Worm (Caenorhabditis elegans) whole organism, mixed stage, embryonic: ENCODE measurements around the gene cpg-1.

Source experiments
- ceh-43 ChIP-seq: fragments of 200-800 bp; sonication (Bioruptor generic); optimal IDR thresholded peaks from 2 replicates; lab custom pipeline; 2018; ENCODE audit warnings: mild to moderate bottlenecking, missing genetic modification characterization, moderate library complexity, missing compliant biosample characterization
- ces-1 ChIP-seq: fragments of 150-350 bp; optimal IDR thresholded peaks from 2 replicates; lab custom pipeline; 2014; ENCODE audit warnings: missing biosample characterization, missing genetic modification reagents, missing genetic modification characterization
- elt-1 ChIP-seq: sonication (generic microtip); optimal IDR thresholded peaks from 2 replicates; lab custom pipeline; 2017; ENCODE audit warnings: missing genetic modification characterization, mild to moderate bottlenecking, missing compliant biosample characterization, antibody characterized with exemption, moderate library complexity, borderline replicate concordance; ENCODE audit not compliant: insufficient read depth
- lin-13 ChIP-seq: fragments of 150-350 bp; optimal IDR thresholded peaks from 2 replicates; lab custom pipeline; 2014; ENCODE audit warnings: missing biosample characterization, missing genetic modification characterization
- lsy-2 ChIP-seq: fragments of 150-350 bp; optimal IDR thresholded peaks from 2 replicates; lab custom pipeline; 2014; ENCODE audit warnings: missing biosample characterization, missing genetic modification characterization
- mep-1 ChIP-seq: fragments of 150-350 bp; optimal IDR thresholded peaks from 2 replicates; lab custom pipeline; 2017; ENCODE audit warnings: missing biosample characterization, missing genetic modification reagents, missing genetic modification characterization, inconsistent platforms
- mls-2 ChIP-seq: sonication (generic microtip); optimal IDR thresholded peaks from 2 replicates; lab custom pipeline; 2016; ENCODE audit warnings: mild to moderate bottlenecking, missing genetic modification characterization, moderate library complexity, missing compliant biosample characterization
- sem-2 ChIP-seq: fragments of 200-800 bp; sonication (Bioruptor generic); optimal IDR thresholded peaks from 2 replicates; lab custom pipeline; 2018; ENCODE audit warnings: mild to moderate bottlenecking, missing genetic modification characterization, missing compliant biosample characterization
- unc-120 ChIP-seq: sonication (generic microtip); optimal IDR thresholded peaks from 2 replicates; lab custom pipeline; 2017; ENCODE audit warnings: missing genetic modification characterization, missing compliant biosample characterization; ENCODE audit not compliant: poor library complexity, severe bottlenecking

Gene cpg-1

DNA sequence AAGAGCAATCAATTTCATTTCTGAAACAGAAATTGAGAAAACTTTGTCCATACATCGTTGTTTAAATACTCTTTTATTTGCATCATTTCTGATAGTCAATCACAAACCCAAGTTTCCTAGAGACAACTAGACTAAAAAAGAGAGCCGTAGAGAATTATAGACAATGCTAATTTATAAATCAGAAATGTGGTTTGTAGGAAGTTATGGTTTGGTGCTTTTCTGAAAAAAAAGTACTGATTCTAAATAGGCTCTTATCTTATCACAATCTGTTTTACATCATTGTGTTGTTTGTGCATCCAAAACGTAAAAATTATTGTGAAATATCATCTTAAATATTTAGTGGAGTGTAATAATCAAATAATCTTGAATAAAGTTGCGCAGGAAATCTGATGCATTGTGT lies 51.4 kb downstream of the cpg-1 start, which contains the start of gene ugt-62:
TSS of gene ugt-62 (minus strand) at position 20 of the 400 bp plus-strand sequence.
- TF ChIP-seq ceh-43 (GFP tag; lab: Kevin White, UChicago): no peak
- TF ChIP-seq lsy-2 (tag; lab: Kevin White, UChicago): no peak
- no peak for TF ChIP-seq mls-2 (tag; lab: Kevin White, UChicago)
- TF ChIP-seq elt-1 (tag; lab: Kevin White, UChicago): no peak
- TF ChIP-seq mep-1: no peak
- TF ChIP-seq sem-2 (GFP tag; lab: Kevin White, UChicago): no peak
- TF ChIP-seq unc-120 (tag; lab: Kevin White, UChicago): no peak
- TF ChIP-seq ces-1 (GFP tag; lab: Kevin White, UChicago): no peak
- no peak for TF ChIP-seq lin-13 (tag; lab: Kevin White, UChicago)
